Fruit fly (Drosophila melanogaster): ENCODE results near the gene CG34292.

CG34292 gene

DNA sequence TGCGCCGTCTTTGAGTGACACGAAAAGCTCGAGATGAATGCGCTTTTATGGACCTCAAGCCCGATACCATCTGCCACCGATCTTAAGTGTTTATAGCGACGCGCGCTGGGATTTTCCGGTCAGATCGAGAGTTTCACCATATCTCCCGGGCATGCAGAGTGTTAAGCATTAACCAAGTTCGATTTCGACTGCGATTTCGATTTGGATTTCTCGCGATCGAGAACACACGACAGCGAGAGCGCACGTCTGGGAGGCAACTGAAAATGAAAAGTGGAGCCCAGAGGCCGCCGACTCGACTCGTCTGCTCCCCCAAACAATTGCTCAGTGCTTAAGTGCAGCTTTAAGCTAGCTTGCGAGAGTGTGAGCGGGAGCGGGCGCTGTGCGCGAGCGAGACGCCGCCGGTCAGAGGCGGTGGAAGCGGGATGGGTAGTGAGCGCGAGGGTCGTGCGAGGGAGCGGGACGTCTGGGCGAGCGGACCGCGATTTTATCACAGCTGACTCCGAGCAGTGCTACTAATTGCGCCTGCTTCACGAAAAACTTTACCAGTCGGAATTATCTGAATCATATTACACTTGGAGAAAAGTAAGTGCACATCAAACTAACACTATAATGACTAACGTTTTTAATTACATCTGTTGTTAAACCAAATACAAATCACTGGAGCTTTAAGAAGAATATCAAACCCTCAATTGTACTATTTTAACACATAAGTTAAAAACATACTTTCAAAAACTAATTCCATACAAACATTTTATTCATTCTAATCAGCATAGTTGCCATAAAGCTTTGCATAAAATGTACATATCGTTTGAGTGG lies 8.0 kb downstream of the CG34292 start, which contains the start of gene spz:
Gene spz, minus strand, starts transcription at position 261 of the 816 bp plus-strand sequence.
- TF ChIP-seq CG8478 (optimal IDR thresholded peaks at IDR 0.05) (no peak), CTCF (optimal IDR thresholded peaks at IDR 0.05) (no peak)

DNA sequence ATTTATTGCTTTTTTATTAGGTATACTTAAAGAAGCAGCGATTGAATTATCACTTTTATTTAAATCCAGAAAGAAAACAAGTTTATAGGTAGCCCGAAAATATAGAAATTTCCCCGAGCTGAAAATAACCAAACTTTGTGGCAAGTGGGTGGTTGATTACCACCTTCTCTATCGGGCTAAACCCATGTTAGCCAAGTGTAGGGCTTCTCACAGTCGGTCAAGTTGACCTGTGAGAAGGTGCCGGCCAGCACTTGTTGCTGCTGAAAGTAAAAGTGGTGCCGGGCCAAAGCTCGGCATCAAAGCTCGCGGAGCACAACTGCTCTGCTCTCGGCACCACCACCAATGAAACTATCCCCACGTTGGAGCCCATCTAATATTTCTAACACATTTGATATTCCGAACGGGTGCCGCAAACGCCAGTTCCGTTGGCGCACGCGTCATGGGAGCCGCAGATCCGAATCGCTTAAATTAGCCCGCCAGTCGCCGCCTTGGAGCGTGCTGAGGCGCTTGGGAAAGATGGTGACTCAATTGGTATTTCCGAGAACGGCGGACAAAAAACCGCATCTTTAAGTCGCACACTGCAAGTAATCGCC lies 9.0 kb downstream of the CG34292 start:
- TF ChIP-seq CG8478 (optimal IDR thresholded peaks at IDR 0.05) (no peak), CTCF (optimal IDR thresholded peaks at IDR 0.05) (no peak)

DNA sequence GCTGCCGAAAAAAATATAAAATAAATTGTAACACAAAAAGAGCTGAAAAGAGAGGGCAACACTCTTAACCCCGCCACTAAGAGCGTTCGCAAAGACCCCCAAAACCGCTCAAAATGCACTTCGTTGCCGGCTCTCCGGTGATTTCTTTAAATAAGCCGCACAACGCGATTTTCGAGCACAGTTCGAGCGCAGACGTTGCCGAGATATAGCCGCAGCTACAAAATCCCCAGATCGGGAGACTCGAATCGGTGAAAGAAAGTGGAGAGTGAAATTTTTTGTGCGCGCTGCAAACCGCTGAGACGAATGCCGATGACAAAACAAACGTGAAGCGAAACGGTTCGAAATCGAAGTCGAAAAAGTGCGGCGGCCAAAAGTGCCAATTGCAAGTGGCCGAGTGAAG lies 13.7 kb downstream of the CG34292 start, which contains the start of gene CG14257:
Gene CG14257, plus strand, starts transcription at position 177 of the 400 bp plus-strand sequence.
- TF ChIP-seq CTCF (optimal IDR thresholded peaks at IDR 0.05) (no peak), CG8478 (optimal IDR thresholded peaks at IDR 0.05) (no peak)

DNA sequence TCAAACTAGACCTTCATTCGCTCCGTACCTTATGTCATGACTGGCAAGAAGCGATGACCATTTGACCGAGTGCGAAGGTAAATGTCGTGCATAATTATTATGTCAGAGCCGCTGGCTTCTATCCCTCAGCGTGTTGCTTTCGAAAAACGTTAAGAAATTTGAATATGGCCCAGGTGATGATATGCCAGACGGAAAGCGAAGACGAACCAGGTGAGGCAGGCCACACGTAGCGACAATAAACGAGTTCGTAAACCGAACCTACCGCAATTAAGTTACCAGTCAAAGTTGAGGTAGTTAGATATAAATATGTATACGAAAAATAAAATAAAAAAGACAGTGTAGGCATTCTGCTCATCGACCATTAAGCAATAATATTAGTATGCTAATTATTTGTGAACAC lies 14.6 kb downstream of the CG34292 start:
- TF ChIP-seq CG8478 (optimal IDR thresholded peaks at IDR 0.05) (no peak), CTCF (optimal IDR thresholded peaks at IDR 0.05) (no peak)

DNA sequence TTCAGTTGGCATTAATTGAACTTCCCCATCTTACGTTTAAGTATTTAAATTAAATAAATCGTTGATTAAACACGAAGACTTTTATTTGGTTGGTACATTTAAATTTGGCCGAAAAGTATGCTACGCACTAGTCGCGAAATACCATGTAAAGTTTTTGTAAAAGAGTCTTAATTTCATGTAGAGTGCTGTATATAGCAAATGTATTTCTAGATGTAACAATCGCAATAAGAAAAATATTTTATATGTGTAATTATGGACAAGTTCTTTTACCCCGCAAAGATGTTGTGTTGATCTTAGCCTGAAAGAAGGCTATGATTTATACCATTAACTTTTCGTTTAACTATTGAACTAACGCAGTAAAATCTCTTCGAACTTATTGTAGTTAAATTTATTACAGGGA lies 20.7 kb downstream of the CG34292 start:
- TF ChIP-seq CG8478 (optimal IDR thresholded peaks at IDR 0.05) (no peak), CTCF (optimal IDR thresholded peaks at IDR 0.05) (peak in 1 of 2 experiments; percentile 38)

DNA sequence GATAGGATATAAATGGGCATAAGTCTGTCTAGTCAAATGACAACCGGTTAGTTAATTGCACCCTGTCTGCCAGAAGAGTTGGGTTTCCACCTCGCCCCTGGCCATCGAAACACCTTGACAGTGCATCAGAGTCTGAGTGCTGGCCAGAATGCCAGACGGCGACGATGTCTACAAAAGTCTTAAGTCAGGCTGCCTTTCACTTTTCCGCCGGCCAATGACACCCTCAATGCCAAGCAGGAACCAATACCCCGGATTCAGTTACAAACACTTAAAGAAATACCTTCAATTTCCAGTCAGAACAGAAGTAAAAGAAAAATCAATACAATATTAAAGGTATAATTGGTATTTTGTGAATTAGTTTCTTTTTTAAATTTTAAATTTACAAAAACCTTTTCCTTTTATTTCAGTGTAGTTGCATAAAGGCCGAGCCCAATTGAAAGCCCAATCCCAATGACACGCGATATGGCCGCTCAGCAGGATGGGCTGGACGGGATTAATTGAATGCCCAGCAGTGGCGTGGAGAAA lies 22.6 kb downstream of the CG34292 start:
- TF ChIP-seq CTCF (optimal IDR thresholded peaks at IDR 0.05), result no peak
- no peak for TF ChIP-seq CG8478 (optimal IDR thresholded peaks at IDR 0.05)

DNA sequence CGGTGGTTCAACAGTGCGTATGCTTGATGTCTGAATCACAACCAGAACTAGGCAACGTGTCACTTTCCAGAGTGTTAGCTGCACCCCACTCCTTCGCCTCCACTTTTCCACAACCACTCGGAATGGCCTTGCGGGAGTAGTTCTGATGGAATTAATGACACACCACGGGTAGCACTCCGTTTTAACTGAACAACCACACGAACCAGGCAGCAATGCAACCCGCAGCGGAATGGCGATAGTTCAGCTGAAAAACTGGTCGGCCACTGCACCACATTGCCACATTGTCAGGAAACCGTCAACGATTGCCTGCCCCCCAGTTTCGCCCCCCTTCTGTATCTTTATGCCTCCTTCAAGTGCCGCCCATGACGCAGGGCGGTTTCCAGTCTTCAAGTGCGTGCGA lies 25.5 kb downstream of the CG34292 start, which contains the start of gene Cpr97Ea:
Gene Cpr97Ea, minus strand, starts transcription at position 230 of the 400 bp plus-strand sequence.
- no peak for TF ChIP-seq CTCF (optimal IDR thresholded peaks at IDR 0.05)
- no peak for TF ChIP-seq CG8478 (optimal IDR thresholded peaks at IDR 0.05)

DNA sequence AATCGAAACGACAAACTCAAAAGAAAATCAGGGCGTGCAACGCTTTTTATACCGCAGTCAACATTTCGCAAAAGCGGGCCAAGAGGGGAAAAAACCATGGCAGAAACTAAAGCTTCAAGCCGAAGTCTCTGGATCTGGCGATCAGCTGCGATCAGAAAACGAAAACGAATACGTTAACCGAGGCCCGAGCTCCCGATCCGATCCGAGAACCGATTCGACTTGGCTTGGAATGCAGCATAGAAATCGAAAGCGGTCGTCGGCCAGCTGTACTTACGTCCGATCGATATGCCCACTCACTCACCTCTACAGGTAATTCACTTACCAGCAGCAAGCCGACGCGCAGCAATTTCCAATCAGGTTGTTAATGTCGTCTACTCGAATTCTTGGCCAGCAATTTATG lies 29.1 kb downstream of the CG34292 start, which contains the start of gene Cpr97Eb:
Gene Cpr97Eb, minus strand, starts transcription at position 25 of the 400 bp plus-strand sequence.
- TF ChIP-seq CTCF (optimal IDR thresholded peaks at IDR 0.05) (no peak), CG8478 (optimal IDR thresholded peaks at IDR 0.05) (no peak)

DNA sequence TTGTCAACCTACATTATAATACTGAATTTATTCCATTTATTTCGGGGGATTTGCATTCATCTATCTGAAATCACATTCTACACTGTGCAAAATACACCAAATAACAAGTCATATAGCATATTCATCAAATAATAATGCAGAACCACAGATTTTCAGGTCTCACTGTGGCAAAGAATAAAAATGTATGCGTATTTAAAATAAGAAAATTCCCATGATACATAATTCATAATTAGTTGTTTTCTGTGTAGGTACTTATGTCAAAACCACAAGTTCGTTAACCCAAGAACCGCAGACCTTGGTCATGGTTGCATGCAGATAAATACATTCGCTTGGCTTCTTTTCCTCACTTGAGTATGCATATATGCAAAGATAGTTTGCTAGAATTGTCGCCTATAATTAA lies 30.2 kb downstream of the CG34292 start:
- no peak for TF ChIP-seq CTCF (optimal IDR thresholded peaks at IDR 0.05)
- TF ChIP-seq CG8478 (optimal IDR thresholded peaks at IDR 0.05), result no peak

DNA sequence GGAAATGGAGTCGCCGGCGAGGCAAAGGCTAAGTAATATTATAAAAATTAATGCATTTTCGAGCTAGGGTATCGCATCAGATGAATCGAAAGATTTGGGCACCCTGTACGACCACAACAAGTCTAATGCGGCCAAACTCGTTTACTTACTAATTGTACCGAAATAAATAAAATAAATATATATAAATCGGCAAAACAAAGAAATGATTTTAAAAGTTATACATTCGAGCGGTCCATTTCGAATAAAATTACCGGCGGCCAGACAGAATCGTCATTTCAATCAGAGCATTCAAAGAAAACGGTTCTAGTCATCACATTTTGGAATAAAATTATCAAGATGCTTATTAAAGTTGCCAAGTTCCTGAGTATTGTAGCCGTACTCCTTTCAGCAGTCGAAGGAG lies 30.8 kb downstream of the CG34292 start, which contains the start of gene CG14258:
Gene CG14258, plus strand, starts transcription at position 301 of the 400 bp plus-strand sequence.
- no peak for TF ChIP-seq CTCF (optimal IDR thresholded peaks at IDR 0.05)
- no peak for TF ChIP-seq CG8478 (optimal IDR thresholded peaks at IDR 0.05)

DNA sequence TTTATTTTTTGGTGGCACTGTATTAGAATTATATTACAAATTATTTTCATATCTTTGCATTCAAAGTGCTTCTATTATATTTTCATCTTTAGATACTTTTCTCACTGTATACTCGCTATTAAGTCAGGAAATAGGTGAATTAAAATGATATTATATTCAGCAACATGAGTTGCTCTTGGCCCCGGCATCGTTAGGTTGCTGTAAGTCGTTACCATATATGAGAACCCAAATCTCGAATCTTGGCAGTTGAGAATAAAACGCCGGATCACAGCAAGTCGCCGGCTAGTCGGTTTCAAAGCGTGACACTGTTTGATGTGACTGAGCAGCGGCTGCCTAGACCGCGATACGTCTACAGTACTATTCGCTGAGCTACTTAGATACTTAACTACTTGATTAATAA lies 32.2 kb downstream of the CG34292 start, which contains the start of gene CG14259:
Gene CG14259, plus strand, starts transcription at position 301 of the 400 bp plus-strand sequence.
- TF ChIP-seq CG8478 (optimal IDR thresholded peaks at IDR 0.05) (no peak), CTCF (optimal IDR thresholded peaks at IDR 0.05) (no peak)

DNA sequence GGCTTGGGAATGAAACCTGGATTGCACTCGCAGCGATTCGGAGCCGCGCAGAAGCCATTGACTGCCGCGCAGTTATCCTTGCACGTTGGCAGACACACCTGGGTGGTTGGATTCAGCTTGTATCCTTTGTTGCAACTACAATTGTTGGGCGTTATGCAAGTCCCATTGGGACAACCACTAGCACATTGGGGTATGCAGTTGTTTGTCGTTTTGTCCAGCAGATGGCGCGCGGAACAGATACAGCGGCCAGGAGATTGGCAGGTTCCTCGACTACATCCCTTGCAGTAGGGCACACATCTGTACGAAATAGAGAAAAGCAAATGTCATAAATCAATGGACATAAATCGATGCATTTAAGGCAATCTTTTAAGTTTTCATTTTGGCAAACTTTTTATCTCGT lies 36.6 kb downstream of the CG34292 start:
- TF ChIP-seq CG8478 (optimal IDR thresholded peaks at IDR 0.05), result no peak
- peak; percentile 79 to 86 for TF ChIP-seq CTCF (optimal IDR thresholded peaks at IDR 0.05)

DNA sequence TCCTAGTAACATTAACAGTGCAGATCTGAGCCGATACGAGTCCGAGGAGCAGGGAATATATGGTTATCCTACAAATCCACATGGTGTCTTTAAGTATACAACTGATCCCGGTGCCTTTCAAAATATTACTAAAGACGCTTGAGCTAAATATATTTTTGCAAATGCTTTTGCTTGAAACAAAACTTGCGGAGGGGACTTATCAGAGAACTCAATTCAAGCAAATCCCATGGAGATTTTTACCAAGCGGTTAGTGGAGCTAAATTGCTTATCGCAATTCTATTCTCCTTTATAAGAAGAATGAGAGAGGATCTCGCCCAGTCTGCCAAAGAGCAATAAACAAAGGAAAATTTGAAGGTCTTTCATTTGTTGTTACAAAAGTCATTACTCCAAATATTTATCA lies 37.6 kb downstream of the CG34292 start, which contains the start of gene eater:
Gene eater, minus strand, starts transcription at position 101 of the 400 bp plus-strand sequence.
- no peak for TF ChIP-seq CTCF (optimal IDR thresholded peaks at IDR 0.05)

DNA sequence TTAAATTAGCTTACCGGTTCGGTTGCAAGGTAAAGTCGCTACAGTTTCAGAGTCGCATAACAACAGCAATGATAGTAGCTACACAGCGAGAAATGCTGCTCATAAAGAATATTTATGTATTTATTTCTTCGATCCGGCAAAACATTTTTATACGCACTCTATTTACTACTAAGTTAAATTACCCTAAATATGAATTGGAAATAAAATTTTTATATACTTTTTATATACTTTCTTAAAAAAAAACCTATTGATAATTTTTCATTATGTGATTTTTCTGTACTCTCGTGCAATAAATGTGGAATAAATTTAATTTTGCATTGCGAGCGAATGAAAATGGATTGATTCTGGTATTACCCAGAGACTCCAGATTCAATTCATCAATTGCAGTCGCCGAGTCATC lies 38.9 kb downstream of the CG34292 start, which contains the start of gene Jhbp11:
Gene Jhbp11, plus strand, starts transcription at position 301 of the 400 bp plus-strand sequence.
- no peak for TF ChIP-seq CG8478 (optimal IDR thresholded peaks at IDR 0.05)
- no peak for TF ChIP-seq CTCF (optimal IDR thresholded peaks at IDR 0.05)

DNA sequence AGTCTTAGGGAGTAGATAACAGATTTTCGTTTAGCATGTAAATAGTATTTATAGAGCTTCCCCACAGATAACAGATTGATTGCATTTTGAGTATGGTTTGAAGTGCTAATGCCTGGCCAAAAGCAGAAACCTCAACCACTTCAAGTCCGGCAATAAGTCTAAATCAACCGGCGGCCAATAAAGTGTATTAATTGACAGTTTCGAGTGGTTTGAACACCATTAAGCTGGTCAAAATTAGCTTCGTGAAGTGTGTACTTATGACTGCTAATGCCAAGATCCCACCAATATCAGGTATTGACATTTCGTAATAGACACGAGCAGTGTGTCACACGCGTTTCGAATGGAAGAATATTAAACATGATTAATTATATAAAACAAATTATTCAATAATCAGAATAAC lies 43.4 kb downstream of the CG34292 start:
- TF ChIP-seq CG8478 (optimal IDR thresholded peaks at IDR 0.05), result no peak
- no peak for TF ChIP-seq CTCF (optimal IDR thresholded peaks at IDR 0.05)
